Worm (Caenorhabditis elegans) whole organism, L3 larva: ENCODE results near the gene fbxb-65.
A peak's percentile ranks its signal among the peaks of the same experiment; 100 is the strongest.
"Not testable (repeated sequence)": the region's sequence is repeated elsewhere in the genome, so short reads cannot be mapped to it uniquely, and the experiment has no call there.

Source experiments
- ZK546.5 ChIP-seq: sonication (generic microtip); optimal IDR thresholded peaks from 2 replicates; lab custom pipeline; 2017; ENCODE audit warnings: missing biosample characterization, missing genetic modification characterization
- aly-2 ChIP-seq: fragments of 150-350 bp; optimal IDR thresholded peaks from 2 replicates; lab custom pipeline; 2014; ENCODE audit warnings: missing biosample characterization, missing genetic modification characterization
- ceh-16 ChIP-seq: sonication (generic microtip); optimal IDR thresholded peaks from 2 replicates; lab custom pipeline; 2017; ENCODE audit warnings: missing biosample characterization, missing genetic modification characterization
- ceh-28 ChIP-seq: fragments of 150-350 bp; optimal IDR thresholded peaks from 2 replicates; lab custom pipeline; 2014; ENCODE audit warnings: missing biosample characterization, missing genetic modification reagents, missing genetic modification characterization
- ceh-82 ChIP-seq: fragments of 150-350 bp; optimal IDR thresholded peaks from 2 replicates; lab custom pipeline; 2014; ENCODE audit warnings: missing biosample characterization, missing genetic modification characterization
- ceh-9 ChIP-seq: sonication (generic microtip); optimal IDR thresholded peaks from 2 replicates; lab custom pipeline; 2018; ENCODE audit warnings: missing biosample characterization, missing genetic modification characterization
- egl-5 ChIP-seq: fragments of 150-350 bp; optimal IDR thresholded peaks from 2 replicates; lab custom pipeline; 2017; ENCODE audit warnings: missing biosample characterization, missing genetic modification reagents, missing genetic modification characterization, inconsistent platforms
- elt-2 ChIP-seq: sonication (generic microtip); optimal IDR thresholded peaks from 2 replicates; lab custom pipeline; 2016; ENCODE audit warnings: missing genetic modification reagents, mild to moderate bottlenecking, missing genetic modification characterization, missing compliant biosample characterization
- elt-3 ChIP-seq, 3 experiments: fragments of 150-350 bp in 1 of 3; sonication (generic microtip) in 2 of 3; optimal IDR thresholded peaks; 2 replicates in 2 of 3; 4 replicates in 1 of 3; lab custom pipeline; 2014 to 2017; ENCODE audit warnings: missing biosample characterization in 3 of 3, missing genetic modification characterization in 3 of 3
- eor-1 ChIP-seq, 2 experiments: fragments of 150-350 bp; optimal IDR thresholded peaks; 2 replicates each; lab custom pipeline; 2014 to 2018; ENCODE audit warnings: missing biosample characterization in 2 of 2, missing genetic modification characterization in 2 of 2
- fkh-10 ChIP-seq: sonication (generic microtip); optimal IDR thresholded peaks from 2 replicates; lab custom pipeline; 2017; ENCODE audit warnings: missing biosample characterization, missing genetic modification reagents, missing genetic modification characterization
- fos-1 ChIP-seq: fragments of 150-350 bp; optimal IDR thresholded peaks from 2 replicates; lab custom pipeline; 2014; ENCODE audit warnings: missing biosample characterization, missing genetic modification characterization
- hmg-11 ChIP-seq: sonication (generic microtip); optimal IDR thresholded peaks from 2 replicates; lab custom pipeline; 2016; ENCODE audit warnings: missing genetic modification characterization, missing compliant biosample characterization
- jun-1 ChIP-seq: fragments of 150-350 bp; optimal IDR thresholded peaks from 2 replicates; lab custom pipeline; 2014; ENCODE audit warnings: missing biosample characterization, missing genetic modification reagents, missing genetic modification characterization
- lsy-12 ChIP-seq: sonication (generic microtip); optimal IDR thresholded peaks from 2 replicates; lab custom pipeline; 2016; ENCODE audit warnings: mild to moderate bottlenecking, missing genetic modification characterization, missing compliant biosample characterization
- nhr-23 ChIP-seq: fragments of 150-350 bp; optimal IDR thresholded peaks from 2 replicates; lab custom pipeline; 2014; ENCODE audit warnings: missing biosample characterization, missing genetic modification reagents, missing genetic modification characterization
- nhr-237 ChIP-seq: fragments of 150-350 bp; optimal IDR thresholded peaks from 2 replicates; lab custom pipeline; 2014; ENCODE audit warnings: missing biosample characterization, missing genetic modification characterization
- nhr-67 ChIP-seq: fragments of 150-350 bp; optimal IDR thresholded peaks from 2 replicates; lab custom pipeline; 2014; ENCODE audit warnings: missing biosample characterization, missing genetic modification characterization
- nhr-76 ChIP-seq: fragments of 150-350 bp; sonication (generic microtip); optimal IDR thresholded peaks from 5 replicates; lab custom pipeline; 2014; ENCODE audit warnings: missing biosample characterization, missing genetic modification characterization
- nhr-77 ChIP-seq: fragments of 150-350 bp; optimal IDR thresholded peaks from 2 replicates; lab custom pipeline; 2014; ENCODE audit warnings: missing biosample characterization, missing genetic modification characterization
- pha-4 ChIP-seq: fragments of 150-350 bp; optimal IDR thresholded peaks from 2 replicates; lab custom pipeline; 2014; ENCODE audit warnings: missing biosample characterization, missing genetic modification reagents, missing genetic modification characterization
- pqm-1 ChIP-seq: fragments of 150-350 bp; optimal IDR thresholded peaks from 2 replicates; lab custom pipeline; 2017; ENCODE audit warnings: missing biosample characterization, missing genetic modification characterization, inconsistent platforms
- sea-2 ChIP-seq: fragments of 150-350 bp; sonication (generic microtip); optimal IDR thresholded peaks from 4 replicates; lab custom pipeline; 2014; ENCODE audit warnings: missing biosample characterization, missing genetic modification reagents, missing genetic modification characterization
- skn-1 ChIP-seq: fragments of 150-350 bp; optimal IDR thresholded peaks from 2 replicates; lab custom pipeline; 2014; ENCODE audit warnings: missing biosample characterization, missing genetic modification characterization
- snpc-4 ChIP-seq: fragments of 150-350 bp; optimal IDR thresholded peaks from 2 replicates; lab custom pipeline; 2014; ENCODE audit warnings: missing biosample characterization, missing genetic modification characterization
- unc-39 ChIP-seq: sonication (generic microtip); optimal IDR thresholded peaks from 4 replicates; lab custom pipeline; 2017; ENCODE audit warnings: missing biosample characterization, missing genetic modification characterization
- unc-62 ChIP-seq: fragments of 150-350 bp; sonication (generic microtip); optimal IDR thresholded peaks from 4 replicates; lab custom pipeline; 2014; ENCODE audit warnings: missing biosample characterization, missing genetic modification reagents, missing genetic modification characterization
- zag-1 ChIP-seq: fragments of 150-350 bp; optimal IDR thresholded peaks from 2 replicates; lab custom pipeline; 2014; ENCODE audit warnings: missing biosample characterization, missing genetic modification characterization
- ztf-4 ChIP-seq: fragments of 150-350 bp; optimal IDR thresholded peaks from 2 replicates; lab custom pipeline; 2014; ENCODE audit warnings: missing biosample characterization, missing genetic modification characterization

fbxb-65 gene

DNA sequence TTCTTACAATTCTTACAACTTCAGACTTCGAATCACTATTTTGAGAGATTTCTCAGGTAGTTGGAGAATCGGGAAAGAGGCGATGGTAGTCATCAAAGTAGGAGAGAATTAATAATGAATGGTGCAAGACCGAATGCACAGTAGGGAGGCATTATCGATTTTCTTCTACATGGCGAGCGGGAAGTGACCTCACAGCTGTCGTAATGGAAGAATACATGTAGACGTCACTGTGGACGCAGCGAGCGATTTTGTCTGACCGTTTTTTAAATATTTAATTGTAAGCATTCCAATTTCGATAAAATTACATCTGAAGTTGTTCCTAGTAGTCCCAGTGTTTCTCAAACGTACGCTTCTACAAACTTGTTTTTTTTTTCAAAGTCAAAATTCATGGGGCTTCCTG is 19.8 kb upstream of the fbxb-65 start, which contains the start of gene F55C9.11:
F55C9.11 (minus strand) TSS at position 101 of the 400 bp plus-strand sequence.
- TF ChIP-seq egl-5 (tag; lab: Kevin White, UChicago): no peak
- TF ChIP-seq skn-1 (tag; lab: Kevin White, UChicago): no peak
- TF ChIP-seq sea-2 (GFP tag; lab: Kevin White, UChicago): no peak
- TF ChIP-seq eor-1 (tag; optimal IDR thresholded peaks at IDR 0.05; lab: Kevin White, UChicago): no peak
- no peak for TF ChIP-seq unc-39
- TF ChIP-seq pqm-1 (tag; lab: Kevin White, UChicago): no peak

DNA sequence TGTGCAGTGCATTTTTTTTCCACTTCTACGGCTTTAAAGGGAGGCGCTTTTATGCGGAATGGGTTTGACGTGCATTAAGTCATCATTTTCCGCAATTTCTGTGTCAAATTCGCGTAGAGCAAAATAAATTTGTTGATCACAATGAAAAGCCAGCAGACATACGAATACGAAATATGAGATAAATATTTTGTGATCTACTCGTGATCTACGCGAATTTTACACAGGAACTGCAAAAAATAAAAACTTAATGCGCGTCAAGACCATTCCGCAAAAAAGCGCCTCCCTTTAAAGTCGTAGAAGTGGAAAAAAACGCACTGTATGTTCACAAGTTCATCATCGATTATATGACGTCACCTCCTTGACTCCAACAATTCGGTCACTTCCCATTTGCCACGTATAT is 18.0 kb upstream of the fbxb-65 start, which contains the start of gene C43D7.8:
C43D7.8 (minus strand) TSS at position 101 of the 400 bp plus-strand sequence.
- TF ChIP-seq elt-3 (tag; optimal IDR thresholded peaks at IDR 0.05; lab: Kevin White, UChicago) (no peak), jun-1 (tag; lab: Kevin White, UChicago) (no peak), sea-2 (GFP tag; lab: Kevin White, UChicago) (no peak), elt-2 (tag; lab: Kevin White, UChicago) (no peak), ztf-4 (tag; lab: Kevin White, UChicago) (no peak), nhr-67 (no peak), unc-62 (GFP tag; lab: Kevin White, UChicago) (no peak), zag-1 (tag; lab: Kevin White, UChicago) (no peak), pha-4 (tag; lab: Kevin White, UChicago) (no peak), ZK546.5 (tag; lab: Kevin White, UChicago) (no peak), skn-1 (tag; lab: Kevin White, UChicago) (no peak), ceh-16 (tag; lab: Kevin White, UChicago) (no peak), ceh-82 (no peak), nhr-76 (no peak), nhr-77 (tag; lab: Kevin White, UChicago) (no peak), hmg-11 (no peak), eor-1 (tag; optimal IDR thresholded peaks at IDR 0.05; lab: Kevin White, UChicago) (no peak), lsy-12 (tag; lab: Kevin White, UChicago) (no peak), egl-5 (tag; lab: Kevin White, UChicago) (no peak)

DNA sequence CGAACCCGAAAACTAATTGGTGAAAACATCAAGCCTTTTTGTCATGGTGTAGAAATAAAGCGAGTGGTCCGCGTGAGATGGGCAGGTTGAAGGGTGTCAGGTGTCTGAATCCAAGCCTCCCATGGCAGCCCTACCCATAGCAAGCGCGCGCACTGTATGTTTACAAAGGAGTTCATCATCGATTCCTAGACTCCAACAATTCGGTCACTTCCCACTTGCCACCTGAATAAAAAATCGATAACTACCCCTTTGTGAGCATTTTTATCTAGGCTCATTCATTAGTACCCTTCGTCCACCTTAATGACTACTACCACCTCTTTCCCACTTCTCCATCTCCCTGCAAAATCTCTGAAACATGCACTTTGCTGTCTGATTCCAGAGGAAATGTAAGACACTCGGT is 16.4 kb upstream of the fbxb-65 start, which contains the start of gene fbxb-64:
fbxb-64 (plus strand) TSS at position 301 of the 400 bp plus-strand sequence.
- TF ChIP-seq nhr-23: no peak
- no peak for TF ChIP-seq nhr-237
- no peak for TF ChIP-seq elt-2 (tag; lab: Kevin White, UChicago)
- TF ChIP-seq fos-1 (tag; lab: Kevin White, UChicago): no peak
- TF ChIP-seq ceh-16 (tag; lab: Kevin White, UChicago): no peak
- TF ChIP-seq pqm-1 (tag; lab: Kevin White, UChicago): no peak
- TF ChIP-seq zag-1 (tag; lab: Kevin White, UChicago): no peak
- TF ChIP-seq hmg-11: no peak
- no peak for TF ChIP-seq nhr-76
- no peak for TF ChIP-seq fkh-10 (GFP tag; lab: Kevin White, UChicago)
- no peak for TF ChIP-seq jun-1 (tag; lab: Kevin White, UChicago)
- no peak for TF ChIP-seq ceh-28

DNA sequence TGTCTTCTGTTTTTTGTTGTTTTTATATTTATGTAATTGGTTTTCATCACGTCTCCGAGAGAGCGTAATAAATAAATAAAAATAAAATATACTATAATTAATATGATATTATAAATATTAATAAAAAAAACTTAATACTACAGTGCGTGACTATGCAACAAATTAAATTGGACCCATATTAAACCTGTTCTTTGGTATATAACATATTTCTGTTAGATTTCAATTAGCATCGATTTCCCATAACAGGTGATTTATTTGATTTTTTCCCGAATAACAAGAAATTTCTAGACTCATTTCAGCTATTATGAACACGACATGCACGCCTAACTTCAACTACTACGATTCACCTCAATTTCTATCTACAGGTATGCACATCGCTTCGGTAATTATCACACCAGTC is 12.3 kb upstream of the fbxb-65 start, which contains the start of gene srh-208:
srh-208 (plus strand) TSS at position 301 of the 400 bp plus-strand sequence.
- not testable (repeated sequence) for TF ChIP-seq ceh-16 (tag; lab: Kevin White, UChicago); nhr-76; snpc-4 (tag; lab: Kevin White, UChicago)

DNA sequence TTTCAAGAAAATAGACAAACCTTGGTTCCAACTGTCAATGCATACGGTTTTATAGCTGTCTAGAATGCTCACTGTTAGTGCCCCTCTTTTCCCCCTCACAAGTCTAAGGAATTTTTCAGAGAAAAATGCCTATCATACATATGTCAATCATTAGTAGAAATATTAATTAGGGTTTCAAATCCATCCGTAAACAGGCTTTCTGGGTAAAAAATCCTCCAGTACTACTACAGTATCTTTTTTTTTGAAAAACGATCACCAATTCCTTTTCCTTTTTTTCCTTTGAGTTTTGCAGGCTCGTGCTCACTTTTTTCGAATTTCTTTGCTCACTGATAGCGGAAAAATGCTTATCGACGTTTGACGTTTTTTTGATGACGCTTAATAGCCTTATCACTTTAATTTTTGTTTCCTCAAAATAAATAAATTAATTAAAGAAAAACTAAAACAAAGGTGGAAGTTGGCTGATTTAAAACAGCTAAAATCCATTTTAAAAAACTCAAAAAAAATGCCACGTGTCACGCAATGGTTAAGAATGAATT is 9.8 kb upstream of the fbxb-65 start, which contains the start of gene C43D7.7:
C43D7.7 (minus strand) TSS at position 51 of the 536 bp plus-strand sequence.
- TF ChIP-seq nhr-77 (tag; lab: Kevin White, UChicago) (no peak), ceh-9 (tag; lab: Kevin White, UChicago) (no peak), pqm-1 (tag; lab: Kevin White, UChicago) (no peak), aly-2 (tag; lab: Kevin White, UChicago) (no peak), elt-2 (tag; lab: Kevin White, UChicago) (peak; percentile 58)

DNA sequence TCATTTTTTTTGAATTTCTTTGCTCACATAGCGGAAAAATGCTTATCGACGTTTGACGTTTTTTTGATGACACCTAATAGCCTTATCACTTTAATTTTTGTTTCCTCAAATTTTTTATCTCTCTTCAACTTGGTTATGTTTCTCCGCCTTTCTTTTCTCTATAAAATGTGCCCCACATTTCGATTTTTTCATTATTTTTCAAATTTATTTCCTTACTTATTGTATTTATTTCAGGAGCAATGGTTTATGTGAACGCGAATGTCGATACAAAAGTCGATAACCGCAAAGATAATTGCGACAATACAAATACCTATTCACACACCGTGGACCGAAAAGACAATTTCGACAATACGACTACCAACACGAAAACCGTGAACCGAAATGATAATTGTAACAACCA is 9.0 kb upstream of the fbxb-65 start, which contains the start of gene sdz-6:
sdz-6 (plus strand) TSS at position 229 of the 400 bp plus-strand sequence.
- TF ChIP-seq elt-2 (tag; lab: Kevin White, UChicago): peak; percentile 34
- no peak for TF ChIP-seq nhr-76
- TF ChIP-seq, all 47 proteins: peak for 1
